Worm (Caenorhabditis elegans) whole organism, midembryonic: ENCODE measurements around the gene chtb-2.

Experiments
- T22C8.4 ChIP-seq: fragments of 200-800 bp; sonication (Bioruptor generic); IDR thresholded peaks from 2 replicates; pipeline ENCODE4 v1.3.6; 2022; ENCODE audit warnings: missing genetic modification characterization, missing compliant biosample characterization
- cog-1 ChIP-seq: sonication (generic microtip); optimal IDR thresholded peaks from 2 replicates; lab custom pipeline; 2016; ENCODE audit warnings: missing genetic modification characterization, missing compliant biosample characterization
- flt-1 ChIP-seq: fragments of 200-800 bp; sonication (Bioruptor generic); IDR thresholded peaks from 2 replicates; pipeline ENCODE4 v1.3.6; 2022; ENCODE audit warnings: missing genetic modification characterization, missing compliant biosample characterization
- klf-2 ChIP-seq: fragments of 200-800 bp; sonication (Bioruptor generic); conservative IDR thresholded peaks from 2 replicates; pipeline ENCODE4 v1.3.6; 2022; ENCODE audit warnings: missing genetic modification reagents, missing genetic modification characterization, missing compliant biosample characterization
- med-1 ChIP-seq: sonication (generic microtip); optimal IDR thresholded peaks from 2 replicates; lab custom pipeline; 2017; ENCODE audit warnings: missing genetic modification characterization, mild to moderate bottlenecking, missing compliant biosample characterization, antibody characterized with exemption, missing genetic modification reagents; ENCODE audit not compliant: insufficient read depth
- ref-1 ChIP-seq: fragments of 200-800 bp; sonication (Bioruptor generic); conservative IDR thresholded peaks from 2 replicates; pipeline ENCODE4 v1.3.6; 2022; ENCODE audit warnings: missing genetic modification reagents, missing genetic modification characterization, missing compliant biosample characterization
- tab-1 ChIP-seq: fragments of 200-800 bp; sonication (Bioruptor generic); IDR thresholded peaks from 2 replicates; pipeline ENCODE4 v1.3.6; 2022; ENCODE audit warnings: missing genetic modification characterization, missing compliant biosample characterization
- ztf-23 ChIP-seq: fragments of 200-800 bp; sonication (Bioruptor generic); IDR thresholded peaks from 2 replicates; pipeline ENCODE4 v1.3.6; 2022; ENCODE audit warnings: missing genetic modification reagents, missing genetic modification characterization, missing compliant biosample characterization
- ztf-29 ChIP-seq: fragments of 200-800 bp; sonication (Bioruptor generic); IDR thresholded peaks from 2 replicates; pipeline ENCODE4 v1.3.6; 2022; ENCODE audit warnings: missing genetic modification reagents, missing genetic modification characterization, missing compliant biosample characterization

chtb-2 gene

DNA sequence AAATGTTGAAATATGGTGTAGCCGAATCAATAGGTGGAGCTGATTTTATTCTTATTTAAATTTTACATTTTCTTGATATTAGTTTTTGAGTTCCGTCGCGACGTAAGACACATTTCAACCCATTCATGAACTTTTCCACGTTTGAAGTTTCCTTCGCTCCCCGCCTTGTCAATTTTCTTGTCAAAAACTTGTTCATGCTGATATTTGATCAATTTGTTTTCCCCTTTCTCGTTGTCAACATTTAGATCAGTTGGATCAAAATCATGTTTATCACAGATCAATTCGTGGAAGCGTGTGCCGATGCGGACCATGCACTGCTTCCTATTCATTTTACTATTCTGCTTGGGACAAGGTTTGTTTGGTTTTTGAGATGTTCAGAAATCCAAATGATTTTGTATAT lies at the start of gene chtb-2:
Gene chtb-2, plus strand, starts transcription at position 301 of the 400 bp plus-strand sequence.
- no peak for TF ChIP-seq klf-2 (GFP tag; lab: Robert Waterston, UW)
- TF ChIP-seq med-1 (GFP tag; lab: Kevin White, UChicago) = no peak
- no peak for TF ChIP-seq ref-1
- TF ChIP-seq ztf-29 = no peak
- no peak for TF ChIP-seq ztf-23 (GFP tag; lab: Robert Waterston, UW)
- TF ChIP-seq T22C8.4 (GFP tag; lab: Robert Waterston, UW) = no peak
- no peak for TF ChIP-seq tab-1 (GFP tag; lab: Robert Waterston, UW)
- no peak for TF ChIP-seq cog-1
- TF ChIP-seq flt-1 (GFP tag; lab: Robert Waterston, UW) = no peak

DNA sequence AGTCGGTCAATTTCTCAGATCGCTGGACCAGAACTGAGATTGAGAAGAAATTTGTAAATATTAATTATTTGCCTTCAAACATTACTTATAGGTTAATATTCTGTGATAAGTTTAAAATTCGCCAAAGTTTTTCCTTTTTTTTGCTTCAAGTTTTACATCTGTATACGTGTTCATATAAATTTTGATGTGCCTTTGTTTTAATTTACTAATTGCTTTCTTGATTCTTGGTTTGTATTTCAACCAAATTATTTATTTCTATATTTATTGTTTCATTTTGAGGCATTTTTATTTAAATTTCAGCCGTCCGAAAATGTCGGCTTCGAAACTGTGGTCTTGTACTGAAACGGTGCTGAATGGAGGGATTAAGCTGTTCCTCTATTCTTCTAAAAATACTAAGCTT lies 46.7 kb upstream of the chtb-2 start, which contains the start of gene C05D11.1:
Gene C05D11.1, plus strand, starts transcription at position 301 of the 400 bp plus-strand sequence.
- no peak for TF ChIP-seq med-1 (GFP tag; lab: Kevin White, UChicago)
- no peak for TF ChIP-seq ref-1
- TF ChIP-seq ztf-29 = no peak

DNA sequence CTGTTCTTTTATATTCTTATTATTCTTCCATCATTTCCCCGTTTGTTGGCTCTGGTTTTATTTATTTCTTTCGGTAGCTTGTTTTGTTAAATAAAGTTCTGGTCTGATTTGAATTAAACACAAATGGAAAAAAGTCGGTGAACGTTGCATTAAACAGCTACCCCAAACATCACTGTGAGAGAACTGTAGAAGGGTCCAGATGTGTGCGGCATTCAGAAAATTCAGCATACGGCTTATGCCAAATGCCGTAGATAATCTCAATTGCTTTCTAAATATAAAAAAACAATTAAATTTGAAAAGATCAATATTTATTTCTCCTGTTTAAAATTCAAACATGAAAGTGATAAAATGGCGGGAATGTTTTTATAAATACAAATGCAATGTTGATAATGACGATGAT lies 43.2 kb upstream of the chtb-2 start:
- TF ChIP-seq ref-1 = no peak
- TF ChIP-seq ztf-23 (GFP tag; lab: Robert Waterston, UW) = no peak
- no peak for TF ChIP-seq flt-1 (GFP tag; lab: Robert Waterston, UW)

DNA sequence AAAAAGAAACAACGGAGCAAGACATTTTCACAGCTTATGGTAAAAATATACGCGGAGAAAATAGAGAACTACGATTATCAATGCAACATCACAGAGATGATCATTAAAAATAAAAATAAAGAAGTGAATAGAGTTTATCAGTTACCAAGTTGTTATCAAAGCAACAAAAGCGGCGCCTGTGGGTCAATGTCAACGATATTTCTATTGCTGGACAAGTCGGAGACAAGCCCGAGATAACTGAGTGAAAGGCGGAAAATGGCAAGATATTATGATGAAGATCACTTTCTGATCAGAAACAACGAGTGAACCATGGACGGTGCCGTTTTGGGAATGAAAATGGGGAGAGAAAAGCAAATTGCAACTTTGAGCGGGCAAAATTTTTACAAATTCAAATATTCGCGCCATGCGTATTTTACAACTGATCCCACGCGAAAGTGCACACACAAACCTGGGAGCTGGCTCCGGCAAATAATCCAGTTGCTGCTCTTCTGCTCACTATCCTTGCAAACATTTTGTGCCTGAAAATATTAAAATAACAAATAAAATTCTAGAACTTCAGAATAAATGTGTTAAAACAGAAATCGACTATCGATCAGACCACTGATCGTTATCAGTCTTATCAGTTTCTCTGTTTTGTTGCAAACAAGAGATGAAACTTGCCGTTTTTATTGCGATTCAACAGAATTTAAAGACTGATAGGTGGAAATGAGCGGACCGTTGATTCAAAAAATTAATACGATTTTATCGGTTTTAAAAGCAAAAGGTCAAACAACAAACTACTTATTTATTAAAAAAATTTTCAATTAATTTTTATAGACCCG lies 40.5 kb upstream of the chtb-2 start, which contains the start of gene mel-32:
Gene mel-32, minus strand, starts transcription at position 696 of the 821 bp plus-strand sequence.
- TF ChIP-seq ztf-23 (GFP tag; lab: Robert Waterston, UW) (no peak), flt-1 (GFP tag; lab: Robert Waterston, UW) (no peak), klf-2 (GFP tag; lab: Robert Waterston, UW) (no peak), med-1 (GFP tag; lab: Kevin White, UChicago) (no peak), ztf-29 (no peak), cog-1 (no peak), T22C8.4 (GFP tag; lab: Robert Waterston, UW) (no peak), ref-1 (no peak), tab-1 (GFP tag; lab: Robert Waterston, UW) (no peak)

DNA sequence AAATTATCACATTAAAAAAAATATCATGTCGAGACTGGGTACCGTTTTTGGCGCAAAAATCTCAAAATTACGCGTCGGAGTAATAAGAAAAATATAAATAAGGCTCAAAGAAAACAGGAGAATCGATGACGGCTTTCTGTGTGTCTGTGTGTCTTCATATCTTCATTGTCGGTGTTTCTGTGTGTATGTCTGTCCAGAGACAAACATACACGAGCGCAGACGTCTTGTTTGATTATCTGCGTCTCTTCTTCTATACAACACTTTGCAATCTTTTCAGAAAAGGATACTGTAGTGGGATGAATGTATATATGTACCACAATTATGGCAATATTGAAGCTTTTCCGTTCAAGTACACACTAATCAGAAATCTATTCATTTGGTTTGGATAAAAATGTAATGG lies 38.7 kb upstream of the chtb-2 start, which contains the start of gene C05D11.13:
Gene C05D11.13, minus strand, starts transcription at position 252 of the 400 bp plus-strand sequence.
- TF ChIP-seq ztf-29 (no peak), cog-1 (no peak), T22C8.4 (GFP tag; lab: Robert Waterston, UW) (no peak), tab-1 (GFP tag; lab: Robert Waterston, UW) (no peak), klf-2 (GFP tag; lab: Robert Waterston, UW) (no peak), med-1 (GFP tag; lab: Kevin White, UChicago) (no peak), ref-1 (no peak), ztf-23 (GFP tag; lab: Robert Waterston, UW) (no peak)

DNA sequence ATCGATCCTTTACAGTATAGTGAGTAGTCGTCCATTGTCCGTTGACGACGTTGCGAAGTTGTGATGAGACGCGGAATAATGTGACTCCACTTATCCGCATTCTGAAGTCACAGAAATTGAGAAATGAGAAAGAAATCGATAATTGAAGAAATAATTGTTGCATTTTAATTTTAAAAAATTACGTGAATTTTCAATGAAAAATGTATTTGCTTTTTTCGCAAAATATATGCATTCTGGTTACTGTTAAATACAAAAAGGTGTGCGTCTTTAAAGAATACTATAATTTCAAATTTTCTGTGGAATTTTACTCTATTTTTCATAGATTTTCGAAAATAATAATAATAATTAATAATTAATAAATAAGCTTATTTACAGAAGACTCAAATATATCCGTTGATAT lies 36.2 kb upstream of the chtb-2 start, which contains the start of gene let-721:
Gene let-721, minus strand, starts transcription at position 101 of the 400 bp plus-strand sequence.
- TF ChIP-seq cog-1 (no peak), klf-2 (GFP tag; lab: Robert Waterston, UW) (no peak), ref-1 (no peak), med-1 (GFP tag; lab: Kevin White, UChicago) (no peak), T22C8.4 (GFP tag; lab: Robert Waterston, UW) (no peak), tab-1 (GFP tag; lab: Robert Waterston, UW) (no peak), flt-1 (GFP tag; lab: Robert Waterston, UW) (no peak), ztf-23 (GFP tag; lab: Robert Waterston, UW) (no peak), ztf-29 (no peak)

DNA sequence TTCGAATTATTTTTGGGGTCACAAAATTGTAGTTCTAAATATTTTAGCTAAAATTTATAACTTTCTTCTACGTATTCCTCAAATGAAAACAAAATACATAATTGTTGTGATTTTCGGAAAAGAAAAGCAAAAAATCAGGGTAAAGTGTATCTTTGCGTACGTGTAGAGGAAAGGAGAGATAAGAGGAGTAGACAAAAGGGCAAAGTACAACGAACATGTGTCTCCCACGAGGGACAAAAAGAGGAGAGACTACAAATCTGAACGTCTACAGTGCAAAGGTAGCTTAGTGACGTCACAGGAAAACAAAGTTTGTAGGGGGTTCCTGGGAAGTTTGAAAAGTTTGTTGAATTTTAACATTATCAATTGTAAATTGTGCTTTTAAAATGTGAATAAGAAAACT lies 35.5 kb upstream of the chtb-2 start:
- TF ChIP-seq ztf-29 (no peak), ztf-23 (GFP tag; lab: Robert Waterston, UW) (0 out of 2 replicates have a peak, but pooled peaks have one; percentile 13)

DNA sequence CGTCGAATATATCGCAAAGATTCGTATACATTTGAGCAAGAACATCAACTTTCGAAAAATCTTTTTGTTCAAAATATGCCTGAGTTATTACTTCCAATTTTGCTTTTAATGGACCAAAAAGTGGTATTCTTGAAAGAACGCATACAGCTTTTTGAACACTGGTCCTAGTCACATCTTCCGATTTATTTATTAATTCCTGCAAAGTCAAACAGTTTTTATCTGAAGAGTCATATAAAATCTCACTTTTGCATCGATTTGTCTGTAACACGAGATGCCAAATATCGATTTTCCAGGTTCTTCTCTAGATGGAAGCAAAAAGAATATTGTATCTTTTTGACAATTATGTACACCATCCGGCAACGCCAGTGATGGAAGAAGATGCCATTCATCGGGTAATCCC lies 33.2 kb upstream of the chtb-2 start:
- no peak for TF ChIP-seq flt-1 (GFP tag; lab: Robert Waterston, UW)
- TF ChIP-seq tab-1 (GFP tag; lab: Robert Waterston, UW) = no peak
- no peak for TF ChIP-seq klf-2 (GFP tag; lab: Robert Waterston, UW)
- TF ChIP-seq ztf-23 (GFP tag; lab: Robert Waterston, UW) = no peak
- no peak for TF ChIP-seq cog-1
- no peak for TF ChIP-seq ref-1
- no peak for TF ChIP-seq T22C8.4 (GFP tag; lab: Robert Waterston, UW)
- TF ChIP-seq ztf-29 = no peak
- no peak for TF ChIP-seq med-1 (GFP tag; lab: Kevin White, UChicago)

DNA sequence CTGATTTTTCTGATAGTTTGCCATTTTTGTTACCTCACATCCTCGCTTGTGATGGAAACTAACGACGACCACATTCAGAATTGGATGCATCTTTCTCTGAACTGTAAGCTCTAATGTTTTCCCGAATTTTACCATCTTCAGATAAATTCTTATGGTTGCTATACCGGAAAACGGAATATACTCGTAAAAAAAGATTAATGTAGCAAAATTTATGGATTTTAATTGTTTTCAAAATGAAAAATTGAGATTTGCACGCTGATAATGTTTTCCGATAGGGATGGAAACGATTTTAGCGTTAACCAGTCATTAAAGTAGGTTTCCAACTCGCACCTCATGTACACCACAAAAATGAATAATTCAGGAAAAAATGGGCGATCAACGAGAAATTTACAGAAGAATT lies 32.4 kb upstream of the chtb-2 start, which contains the start of gene T26A5.6:
Gene T26A5.6, minus strand, starts transcription at position 101 of the 400 bp plus-strand sequence.
- TF ChIP-seq tab-1 (GFP tag; lab: Robert Waterston, UW) (no peak), ztf-29 (no peak), T22C8.4 (GFP tag; lab: Robert Waterston, UW) (no peak), ref-1 (no peak), ztf-23 (GFP tag; lab: Robert Waterston, UW) (no peak), klf-2 (GFP tag; lab: Robert Waterston, UW) (no peak), med-1 (GFP tag; lab: Kevin White, UChicago) (no peak), flt-1 (GFP tag; lab: Robert Waterston, UW) (no peak), cog-1 (no peak)

DNA sequence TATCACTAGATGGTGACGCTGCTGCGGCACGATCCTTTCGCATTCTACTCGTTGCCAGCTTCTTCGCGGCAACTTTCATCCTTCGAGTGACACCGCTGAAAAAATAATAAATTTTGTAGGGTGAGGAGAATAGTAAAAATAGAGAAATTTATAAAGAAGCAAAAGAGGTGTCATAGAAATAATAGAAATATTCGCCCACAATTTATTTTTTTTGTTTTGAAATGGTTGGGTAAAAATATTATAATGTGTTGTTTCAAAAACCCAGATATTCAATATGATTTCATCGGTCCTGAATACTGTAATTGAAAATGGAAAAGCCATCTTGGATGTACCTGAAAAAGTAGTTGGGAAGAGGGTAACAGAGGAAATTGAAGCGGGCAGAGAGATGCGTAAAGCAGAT lies 30.7 kb upstream of the chtb-2 start, which contains the start of gene set-1:
Gene set-1, minus strand, starts transcription at position 101 of the 400 bp plus-strand sequence.
- TF ChIP-seq ref-1 (no peak), ztf-23 (GFP tag; lab: Robert Waterston, UW) (no peak), cog-1 (no peak), tab-1 (GFP tag; lab: Robert Waterston, UW) (no peak), ztf-29 (no peak), klf-2 (GFP tag; lab: Robert Waterston, UW) (no peak), med-1 (GFP tag; lab: Kevin White, UChicago) (no peak), T22C8.4 (GFP tag; lab: Robert Waterston, UW) (no peak), flt-1 (GFP tag; lab: Robert Waterston, UW) (no peak)
